Fruit fly (Drosophila melanogaster): ENCODE results near the gene CG34164.

The CG34164 gene

dm6 chr2L:12040510-12040909 is 15.6 kb upstream of the CG34164 start, which contains the start of gene CG6766 (continued):
- TF ChIP-seq CG14710 (tag; optimal IDR thresholded peaks at IDR 0.05) (peak; percentile 31), CG4424 (GFP tag; optimal IDR thresholded peaks at IDR 0.05) (no peak), tgo (GFP tag; IDR thresholded peaks at IDR 0.05) (no peak), nerfin-2 (GFP tag; IDR thresholded peaks at IDR 0.05; ENCODE audit: partially characterized antibody) (no peak), Hr3 (GFP tag; optimal IDR thresholded peaks at IDR 0.05) (no peak), CG1603 (tag; optimal IDR thresholded peaks at IDR 0.05) (no peak), ttk (GFP tag; IDR thresholded peaks at IDR 0.05) (no peak), Sry-δ (GFP tag; optimal IDR thresholded peaks at IDR 0.05) (peak; percentile 35), dysf (GFP tag; IDR thresholded peaks at IDR 0.05) (no peak), Ada2b (GFP tag; IDR thresholded peaks at IDR 0.05) (no peak), jigr1 (GFP tag; IDR thresholded peaks at IDR 0.05) (no peak), CG3995 (GFP tag; optimal IDR thresholded peaks at IDR 0.05) (peak; percentile 2), kni (GFP tag; optimal IDR thresholded peaks at IDR 0.05) (no peak), CG15269 (tag; optimal IDR thresholded peaks at IDR 0.05) (no peak), MBD-R2 (GFP tag; IDR thresholded peaks at IDR 0.05) (peak; percentile 96), CG6683 (GFP tag; optimal IDR thresholded peaks at IDR 0.05) (no peak), CG3726 (GFP tag; IDR thresholded peaks at IDR 0.05) (no peak), Dll (GFP tag; IDR thresholded peaks at IDR 0.05; ENCODE audit: partially characterized antibody) (peak; percentile 29; the same call in 1 of the 4 replicates), gce (GFP tag; IDR thresholded peaks at IDR 0.05) (no peak), CG12659 (GFP tag; optimal IDR thresholded peaks at IDR 0.05) (peak; percentile 31), Nf-YC (tag; optimal IDR thresholded peaks at IDR 0.05) (no peak), Myb (GFP tag; optimal IDR thresholded peaks at IDR 0.05) (peak; percentile 87), Gsc (GFP tag; IDR thresholded peaks at IDR 0.05) (no peak), Dbx (GFP tag; IDR thresholded peaks at IDR 0.05) (no peak), ci (GFP tag; IDR thresholded peaks at IDR 0.05) (no peak), CG15073 (GFP tag; optimal IDR thresholded peaks at IDR 0.05) (peak; percentile 41), jumu (GFP tag; optimal IDR thresholded peaks at IDR 0.05) (no peak), Deaf1 (tag; optimal IDR thresholded peaks at IDR 0.05) (no peak), Poxn (GFP tag; IDR thresholded peaks at IDR 0.05) (no peak), Xbp1 (GFP tag; optimal IDR thresholded peaks at IDR 0.05) (peak; percentile 72), nau (GFP tag; optimal IDR thresholded peaks at IDR 0.05) (no peak), CG17829 (tag; optimal IDR thresholded peaks at IDR 0.05) (peak; percentile 4), Lpt (GFP tag; optimal IDR thresholded peaks at IDR 0.05) (no peak), zen2 (GFP tag; IDR thresholded peaks at IDR 0.05; ENCODE audit: partially characterized antibody) (no peak), pita (GFP tag; optimal IDR thresholded peaks at IDR 0.05) (no peak), sug (tag; optimal IDR thresholded peaks at IDR 0.05) (peak; percentile 19), sens (GFP tag) (peak; percentile 73), gfzf (GFP tag; optimal IDR thresholded peaks at IDR 0.05) (peak; percentile 27), H15 (GFP tag; IDR thresholded peaks at IDR 0.05) (no peak), CG10274 (GFP tag; optimal IDR thresholded peaks at IDR 0.05) (no peak), ftz-f1 (GFP tag; optimal IDR thresholded peaks at IDR 0.05) (no peak), phol (tag; optimal IDR thresholded peaks at IDR 0.05) (peak; percentile 9), CTCF (GFP tag; optimal IDR thresholded peaks at IDR 0.05) (no peak), CG2889 (GFP tag; IDR thresholded peaks at IDR 0.05) (no peak), row (GFP tag; IDR thresholded peaks at IDR 0.05) (peak; percentile 80), Spps (tag; optimal IDR thresholded peaks at IDR 0.05) (no peak), psq (GFP tag; optimal IDR thresholded peaks at IDR 0.05) (no peak), tx (GFP tag; optimal IDR thresholded peaks at IDR 0.05) (no peak)
